Worm (Caenorhabditis elegans) whole organism, early embryonic: ENCODE results near the gene mlt-8.

Experiments used
- B0310.2 ChIP-seq: sonication (generic microtip); optimal IDR thresholded peaks from 2 replicates; lab custom pipeline; 2016; ENCODE audit warnings: mild to moderate bottlenecking, missing genetic modification characterization, missing compliant biosample characterization
- aly-1 ChIP-seq: sonication (generic microtip); optimal IDR thresholded peaks from 2 replicates; lab custom pipeline; 2016; ENCODE audit warnings: missing genetic modification characterization, missing compliant biosample characterization
- ama-1 ChIP-seq: fragments of 150-350 bp; optimal IDR thresholded peaks from 2 replicates; lab custom pipeline; 2014
- flt-1 ChIP-seq: fragments of 200-800 bp; sonication (Bioruptor generic); IDR thresholded peaks from 2 replicates; pipeline ENCODE4 v1.3.6; 2022; ENCODE audit warnings: missing genetic modification characterization, missing compliant biosample characterization
- hmbx-1 ChIP-seq: sonication (generic microtip); optimal IDR thresholded peaks from 2 replicates; lab custom pipeline; 2016; ENCODE audit warnings: mild to moderate bottlenecking, missing genetic modification characterization, missing compliant biosample characterization
- sea-1 ChIP-seq: fragments of 200-800 bp; sonication (Bioruptor generic); conservative IDR thresholded peaks from 2 replicates; pipeline ENCODE4 v1.3.6; 2022; ENCODE audit warnings: missing genetic modification characterization, missing compliant biosample characterization
- tbx-11 ChIP-seq: fragments of 200-800 bp; sonication (Bioruptor generic); IDR thresholded peaks from 2 replicates; pipeline ENCODE4 v1.3.6; 2022; ENCODE audit warnings: missing genetic modification characterization, missing compliant biosample characterization
- tbx-37 ChIP-seq: fragments of 200-800 bp; sonication (Bioruptor generic); conservative IDR thresholded peaks from 2 replicates; pipeline ENCODE4 v1.3.6; 2022; ENCODE audit warnings: missing genetic modification reagents, missing genetic modification characterization, missing compliant biosample characterization

DNA sequence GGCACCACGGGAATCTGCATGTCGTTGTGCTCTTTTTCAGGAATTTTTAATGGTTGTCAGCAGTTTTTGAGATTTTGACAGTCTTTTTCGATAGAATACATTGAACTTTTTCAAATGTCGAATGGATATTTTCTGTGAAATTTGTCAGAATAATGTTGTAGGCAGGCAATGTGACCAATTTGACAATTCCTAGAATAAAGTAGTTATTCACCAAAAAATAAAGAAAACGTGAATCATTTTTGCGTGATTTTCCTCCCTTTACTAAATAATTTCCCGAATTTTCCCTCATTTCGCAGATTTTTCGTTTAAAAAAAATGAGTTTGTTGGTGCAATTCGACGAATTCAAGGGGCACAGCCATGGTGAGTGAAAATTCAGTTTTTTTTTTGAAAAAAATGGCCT lies 36.8 kb upstream of the mlt-8 start, which contains the start of gene W04H10.1:
- TF ChIP-seq B0310.2 (tag; lab: Kevin White, UChicago), result no peak
- TF ChIP-seq hmbx-1 (tag; lab: Kevin White, UChicago), result no peak
- no peak for TF ChIP-seq tbx-37 (GFP tag; lab: Robert Waterston, UW)
- no peak for TF ChIP-seq sea-1
- no peak for TF ChIP-seq ama-1 (lab: Kevin White, UChicago)
- TF ChIP-seq flt-1 (GFP tag; lab: Robert Waterston, UW), result no peak
- TF ChIP-seq tbx-11 (GFP tag; lab: Robert Waterston, UW), result no peak
- no peak for TF ChIP-seq aly-1 (tag; lab: Kevin White, UChicago)
